Fruit fly (Drosophila melanogaster) whole organism, embryonic: ENCODE measurements around the gene Vha100-2.
A peak's percentile ranks its signal among the peaks of the same experiment; 100 is the strongest.

Source experiments
- BEAF-32 ChIP-seq: fragments of 200-800 bp; sonication (Bioruptor generic); optimal IDR thresholded peaks from 3 replicates; lab custom pipeline; 2017; ENCODE audit warnings: missing biosample characterization, missing genetic modification characterization, mild to moderate bottlenecking, moderate library complexity, missing genetic modification reagents
- Blimp-1 ChIP-seq: fragments of 200-800 bp; sonication (Bioruptor generic); optimal IDR thresholded peaks from 3 replicates; lab custom pipeline; 2018; ENCODE audit warnings: missing biosample characterization, missing genetic modification characterization, mild to moderate bottlenecking, moderate library complexity, missing genetic modification reagents
- CG10462 ChIP-seq: fragments of 200-800 bp; sonication (Bioruptor generic); optimal IDR thresholded peaks from 2 replicates; lab custom pipeline; 2016; ENCODE audit warnings: missing biosample characterization, missing genetic modification characterization
- CG10543 ChIP-seq: fragments of 200-800 bp; sonication (Bioruptor generic); optimal IDR thresholded peaks from 3 replicates; lab custom pipeline; 2017; ENCODE audit warnings: missing biosample characterization, mild to moderate bottlenecking, missing genetic modification characterization, moderate library complexity
- CG10565 ChIP-seq: fragments of 200-800 bp; sonication (Bioruptor generic); optimal IDR thresholded peaks from 3 replicates; lab custom pipeline; 2016; ENCODE audit warnings: missing biosample characterization, mild to moderate bottlenecking, missing genetic modification characterization
- CG11695 ChIP-seq: fragments of 200-800 bp; sonication (Bioruptor generic); IDR thresholded peaks from 3 replicates; pipeline ENCODE4 v1.3.6; 2022; ENCODE audit warnings: missing biosample characterization, missing genetic modification characterization
- CG11696 ChIP-seq: fragments of 200-800 bp; sonication (Bioruptor generic); IDR thresholded peaks from 2 replicates; pipeline ENCODE4 v1.3.6; 2022; ENCODE audit warnings: missing biosample characterization, missing genetic modification characterization
- CG11723 ChIP-seq: fragments of 200-800 bp; sonication (Bioruptor generic); optimal IDR thresholded peaks from 2 replicates; lab custom pipeline; 2017; ENCODE audit warnings: missing biosample characterization, mild to moderate bottlenecking, missing genetic modification characterization
- CG12299 ChIP-seq: fragments of 200-800 bp; sonication (Bioruptor generic); optimal IDR thresholded peaks from 2 replicates; lab custom pipeline; 2018; ENCODE audit warnings: missing biosample characterization, mild to moderate bottlenecking, missing genetic modification characterization
- CG13296 ChIP-seq: fragments of 200-800 bp; sonication (Bioruptor generic); optimal IDR thresholded peaks from 3 replicates; lab custom pipeline; 2018; ENCODE audit warnings: missing biosample characterization, mild to moderate bottlenecking, missing genetic modification characterization
- CG13624 ChIP-seq: fragments of 200-800 bp; sonication (Bioruptor generic); optimal IDR thresholded peaks from 2 replicates; lab custom pipeline; 2016; ENCODE audit warnings: missing biosample characterization, missing genetic modification characterization
- CG16779 ChIP-seq: fragments of 200-800 bp; sonication (Bioruptor generic); IDR thresholded peaks from 2 replicates; pipeline ENCODE4 v1.3.6; 2022; ENCODE audit warnings: missing biosample characterization, missing genetic modification characterization
- CG17186 ChIP-seq: fragments of 200-800 bp; sonication (Bioruptor generic); optimal IDR thresholded peaks from 3 replicates; lab custom pipeline; 2017; ENCODE audit warnings: missing biosample characterization, missing genetic modification reagents, missing genetic modification characterization
- CG30403 ChIP-seq: fragments of 200-800 bp; sonication (Bioruptor generic); optimal IDR thresholded peaks from 3 replicates; lab custom pipeline; 2016; ENCODE audit warnings: missing biosample characterization, missing genetic modification characterization
- CG3407 ChIP-seq: fragments of 200-800 bp; sonication (Bioruptor generic); optimal IDR thresholded peaks from 2 replicates; lab custom pipeline; 2018; ENCODE audit warnings: missing biosample characterization, mild to moderate bottlenecking, missing genetic modification characterization
- CG4730 ChIP-seq: fragments of 200-800 bp; sonication (Bioruptor generic); IDR thresholded peaks from 2 replicates; pipeline ENCODE4 v1.3.6; 2022; ENCODE audit warnings: missing biosample characterization, missing genetic modification characterization
- CG6791 ChIP-seq: fragments of 200-800 bp; sonication (Bioruptor generic); IDR thresholded peaks from 3 replicates; pipeline ENCODE4 v1.3.6; 2022; ENCODE audit warnings: missing biosample characterization, missing genetic modification characterization; ENCODE audit not compliant: partially characterized antibody
- CG7357 ChIP-seq: fragments of 200-800 bp; sonication (Bioruptor generic); IDR thresholded peaks from 3 replicates; pipeline ENCODE4 v1.3.6; 2022; ENCODE audit warnings: missing biosample characterization, missing genetic modification characterization
- CG7372 ChIP-seq: fragments of 200-800 bp; sonication (Bioruptor generic); IDR thresholded peaks from 2 replicates; pipeline ENCODE4 v1.3.6; 2022; ENCODE audit warnings: missing biosample characterization, missing genetic modification characterization
- CG8089 ChIP-seq: fragments of 200-800 bp; sonication (Bioruptor generic); optimal IDR thresholded peaks from 3 replicates; lab custom pipeline; 2016; ENCODE audit warnings: missing biosample characterization, missing genetic modification characterization
- CG8478 ChIP-seq: fragments of >200 bp; optimal IDR thresholded peaks from 2 replicates; lab custom pipeline; 2018
- CG9876 ChIP-seq: fragments of 200-800 bp; sonication (Bioruptor generic); optimal IDR thresholded peaks from 2 replicates; lab custom pipeline; 2016; ENCODE audit warnings: missing biosample characterization, missing genetic modification characterization
- Dad ChIP-seq: fragments of 200-800 bp; sonication (Bioruptor generic); optimal IDR thresholded peaks from 3 replicates; lab custom pipeline; 2016; ENCODE audit warnings: missing biosample characterization, missing genetic modification characterization
- Deaf1 ChIP-seq: fragments of 200-800 bp; optimal IDR thresholded peaks from 3 replicates; lab custom pipeline; 2019; ENCODE audit warnings: missing biosample characterization, mild to moderate bottlenecking, missing genetic modification characterization, moderate library complexity
- Fer1 ChIP-seq: fragments of 200-800 bp; sonication (Bioruptor generic); optimal IDR thresholded peaks from 2 replicates; lab custom pipeline; 2017; ENCODE audit warnings: missing biosample characterization, mild to moderate bottlenecking, missing genetic modification characterization
- Hr51 ChIP-seq, 2 experiments: fragments of 200-800 bp; sonication (Bioruptor generic); optimal IDR thresholded peaks; 2 replicates in 1 of 2; 3 replicates in 1 of 2; lab custom pipeline; 2016 to 2018; ENCODE audit warnings: missing biosample characterization in 2 of 2, missing genetic modification characterization in 2 of 2, mild to moderate bottlenecking in 1 of 2, moderate library complexity in 1 of 2
- Hsf ChIP-seq: fragments of 200-800 bp; sonication (Bioruptor generic); optimal IDR thresholded peaks from 3 replicates; lab custom pipeline; 2016; ENCODE audit warnings: missing biosample characterization, missing genetic modification characterization
- Nf-YB ChIP-seq: fragments of 200-800 bp; sonication (Bioruptor generic); optimal IDR thresholded peaks from 3 replicates; lab custom pipeline; 2019; ENCODE audit warnings: missing biosample characterization, mild to moderate bottlenecking, missing genetic modification characterization, moderate library complexity
- PHDP ChIP-seq: fragments of 200-800 bp; sonication (Bioruptor generic); optimal IDR thresholded peaks from 3 replicates; lab custom pipeline; 2018; ENCODE audit warnings: missing biosample characterization, mild to moderate bottlenecking, missing genetic modification characterization, moderate library complexity
- Rx ChIP-seq: fragments of 200-800 bp; sonication (Bioruptor generic); IDR thresholded peaks from 2 replicates; pipeline ENCODE4 v1.3.6; 2022; ENCODE audit warnings: missing biosample characterization, missing genetic modification characterization
- Sin3A ChIP-seq: fragments of >200 bp; optimal IDR thresholded peaks from 2 replicates; lab custom pipeline; 2018
- Taf1 ChIP-seq: fragments of 200-800 bp; sonication (Bioruptor generic); IDR thresholded peaks from 2 replicates; pipeline ENCODE4 v1.3.6; 2022; ENCODE audit warnings: missing biosample characterization, missing genetic modification characterization
- Usf ChIP-seq: fragments of 200-800 bp; sonication (Bioruptor generic); optimal IDR thresholded peaks from 2 replicates; lab custom pipeline; 2017; ENCODE audit warnings: missing genotype, missing biosample characterization, missing genetic modification characterization
- bbx ChIP-seq: fragments of 200-800 bp; sonication (Bioruptor generic); IDR thresholded peaks from 2 replicates; pipeline ENCODE4 v1.3.6; 2022; ENCODE audit warnings: missing biosample characterization, missing genetic modification characterization; ENCODE audit not compliant: partially characterized antibody
- dan ChIP-seq: fragments of 200-800 bp; sonication (Bioruptor generic); IDR thresholded peaks from 2 replicates; pipeline ENCODE4 v1.3.6; 2022; ENCODE audit warnings: missing biosample characterization, missing genetic modification characterization
- emc ChIP-seq: fragments of 200-800 bp; sonication (Bioruptor generic); optimal IDR thresholded peaks from 2 replicates; lab custom pipeline; 2016; ENCODE audit warnings: missing biosample characterization, missing genetic modification characterization
- fu2 ChIP-seq: fragments of 200-800 bp; sonication (Bioruptor generic); optimal IDR thresholded peaks from 2 replicates; lab custom pipeline; 2016; ENCODE audit warnings: missing biosample characterization, missing genetic modification characterization
- gfzf ChIP-seq: fragments of 200-800 bp; sonication (Bioruptor generic); optimal IDR thresholded peaks from 2 replicates; lab custom pipeline; 2016; ENCODE audit warnings: missing biosample characterization, mild to moderate bottlenecking, missing genetic modification characterization, moderate library complexity
- her ChIP-seq: fragments of 200-800 bp; sonication (Bioruptor generic); optimal IDR thresholded peaks from 2 replicates; lab custom pipeline; 2016; ENCODE audit warnings: missing biosample characterization, missing genetic modification characterization
- jing ChIP-seq: fragments of 200-800 bp; sonication (Bioruptor generic); optimal IDR thresholded peaks from 2 replicates; lab custom pipeline; 2018; ENCODE audit warnings: missing biosample characterization, mild to moderate bottlenecking, missing genetic modification characterization
- klu ChIP-seq: fragments of 200-800 bp; sonication (Bioruptor generic); IDR thresholded peaks from 2 replicates; pipeline ENCODE4 v1.3.6; 2022; ENCODE audit warnings: missing biosample characterization, missing genetic modification characterization
- lola ChIP-seq, 3 experiments: fragments of >200 bp in 2 of 3; fragments of 200-800 bp in 1 of 3; sonication (Bioruptor generic) in 1 of 3; optimal IDR thresholded peaks; 2 replicates each; lab custom pipeline; 2017 to 2019; ENCODE audit warnings: missing biosample characterization in 3 of 3, missing genetic modification characterization in 3 of 3, mild to moderate bottlenecking in 1 of 3, moderate library complexity in 1 of 3
- onecut ChIP-seq: fragments of 200-800 bp; sonication (Bioruptor generic); IDR thresholded peaks from 2 replicates; pipeline ENCODE4 v1.3.6; 2022; ENCODE audit warnings: missing biosample characterization, missing genetic modification characterization
- pros ChIP-seq: fragments of 200-800 bp; sonication (Bioruptor generic); optimal IDR thresholded peaks from 3 replicates; lab custom pipeline; 2019; ENCODE audit warnings: missing biosample characterization, mild to moderate bottlenecking, missing genetic modification characterization, moderate library complexity
- sc ChIP-seq, 3 experiments: fragments of >200 bp in 2 of 3; fragments of 200-800 bp in 1 of 3; sonication (Bioruptor generic) in 1 of 3; optimal IDR thresholded peaks; 2 replicates in 2 of 3; 3 replicates in 1 of 3; lab custom pipeline; 2017; ENCODE audit warnings: mild to moderate bottlenecking in 1 of 3, missing biosample characterization in 1 of 3, missing genetic modification characterization in 1 of 3, missing genetic modification reagents in 1 of 3
- tx ChIP-seq: fragments of 200-800 bp; sonication (Bioruptor generic); optimal IDR thresholded peaks from 2 replicates; lab custom pipeline; 2016; ENCODE audit warnings: missing biosample characterization, missing genetic modification characterization
- vnd ChIP-seq: fragments of 200-800 bp; sonication (Bioruptor generic); IDR thresholded peaks from 3 replicates; pipeline ENCODE4 v1.3.6; 2022; ENCODE audit warnings: missing biosample characterization, missing genetic modification characterization; ENCODE audit not compliant: partially characterized antibody
- wor ChIP-seq: fragments of 200-800 bp; sonication (Bioruptor generic); IDR thresholded peaks from 2 replicates; pipeline ENCODE4 v1.3.6; 2022; ENCODE audit warnings: missing biosample characterization, missing genetic modification characterization
- zfh1 ChIP-seq: fragments of 200-800 bp; sonication (Bioruptor generic); IDR thresholded peaks from 3 replicates; pipeline ENCODE4 v1.3.6; 2022; ENCODE audit warnings: missing biosample characterization, missing genetic modification characterization

The Vha100-2 gene

DNA sequence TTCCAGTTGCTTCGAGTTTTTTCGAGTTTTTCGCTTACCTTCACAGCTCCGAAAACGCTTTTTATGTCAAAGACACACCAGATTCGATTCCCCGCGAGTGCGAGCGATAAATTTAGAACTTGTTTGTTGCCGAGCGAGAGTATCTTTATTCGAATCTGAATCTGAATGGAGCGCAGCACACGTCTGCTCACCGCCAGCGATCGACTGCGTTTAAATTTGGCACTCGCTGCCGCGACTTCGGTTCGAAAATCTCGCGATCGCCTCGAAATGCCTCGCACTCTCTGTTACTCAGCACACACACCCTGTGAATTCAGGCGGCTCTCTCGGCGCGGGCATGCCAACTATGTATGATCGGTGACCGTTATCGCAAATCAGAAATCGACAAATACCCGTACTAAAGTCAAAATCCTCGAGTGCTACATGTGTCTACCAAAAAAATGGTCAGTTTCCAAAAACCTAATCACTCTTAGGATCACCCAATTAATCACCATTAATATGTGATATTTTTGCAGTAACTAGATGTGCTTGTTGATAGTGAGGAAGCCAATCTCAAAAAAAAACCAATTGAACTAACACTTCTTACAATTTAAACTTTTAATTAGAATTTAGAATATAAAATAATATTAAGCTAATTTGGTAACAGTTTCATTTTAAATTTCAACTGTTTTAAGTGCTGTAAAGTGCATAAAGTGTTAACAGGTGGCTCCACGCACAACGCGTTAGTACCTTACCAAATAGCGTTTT is at the start of gene Vha100-2 (continued):
- TF ChIP-seq fu2 (GFP tag; lab: Kevin White, UChicago) (no peak), Fer1 (GFP tag; lab: Kevin White, UChicago) (peak; percentile 37), lola (GFP tag; optimal IDR thresholded peaks at IDR 0.05; lab: Kevin White, UChicago) (no peak), CG11723 (GFP tag; lab: Kevin White, UChicago) (no peak), CG17186 (GFP tag; lab: Kevin White, UChicago) (peak; percentile 68), klu (GFP tag; lab: Robert Waterston, UW) (no peak), CG12299 (no peak), Sin3A (peak; percentile 52), Hr51 (GFP tag; optimal IDR thresholded peaks at IDR 0.05; lab: Kevin White, UChicago) (peak; percentile 27), jing (GFP tag; lab: Kevin White, UChicago) (no peak), tx (no peak), CG7372 (no peak), pros (no peak), CG16779 (GFP tag; lab: Robert Waterston, UW) (peak; percentile 53; the same call in 1 of the 2 replicates), bbx (GFP tag; lab: Robert Waterston, UW) (peak; percentile 71), Deaf1 (tag; lab: Kevin White, UChicago) (peak; percentile 92), Usf (GFP tag; lab: Kevin White, UChicago) (no peak), dan (GFP tag; lab: Robert Waterston, UW) (no peak), sc (optimal IDR thresholded peaks at IDR 0.05; lab: Kevin White, UChicago) (no peak), sc (GFP tag; optimal IDR thresholded peaks at IDR 0.05; lab: Kevin White, UChicago) (peak; percentile 4), CG30403 (GFP tag; lab: Kevin White, UChicago) (peak; percentile 56), onecut (0 out of 2 replicates have a peak, but pooled peaks have one; percentile 28), CG11696 (GFP tag; lab: Robert Waterston, UW) (no peak; the same call in 1 of the 2 replicates), CG13624 (GFP tag; lab: Kevin White, UChicago) (no peak), CG8478 (no peak), PHDP (tag; lab: Kevin White, UChicago) (peak; percentile 33), CG7357 (GFP tag; lab: Robert Waterston, UW) (no peak; the same call in 2 of the 3 replicates), Hsf (GFP tag; lab: Kevin White, UChicago) (no peak), Dad (GFP tag; lab: Kevin White, UChicago) (no peak), CG8089 (GFP tag; lab: Kevin White, UChicago) (no peak), CG6791 (GFP tag; lab: Robert Waterston, UW) (no peak), gfzf (GFP tag; lab: Kevin White, UChicago) (peak; percentile 91), BEAF-32 (GFP tag; lab: Kevin White, UChicago) (peak; percentile 45), Nf-YB (GFP tag; lab: Kevin White, UChicago) (peak; percentile 36), CG9876 (GFP tag; lab: Kevin White, UChicago) (no peak), her (GFP tag; lab: Kevin White, UChicago) (peak; percentile 52), vnd (GFP tag; lab: Robert Waterston, UW) (no peak), wor (GFP tag; lab: Robert Waterston, UW) (no peak), Rx (GFP tag; lab: Robert Waterston, UW) (no peak), CG11695 (peak; percentile 48; the same call in 1 of the 3 replicates), Blimp-1 (peak; percentile 7), CG10462 (GFP tag; lab: Kevin White, UChicago) (peak; percentile 3), CG4730 (GFP tag; lab: Robert Waterston, UW) (no peak), Taf1 (GFP tag; lab: Robert Waterston, UW) (no peak), zfh1 (GFP tag; lab: Robert Waterston, UW) (peak; percentile 23; the same call in 2 of the 3 replicates), emc (GFP tag; lab: Kevin White, UChicago) (no peak), CG10543 (GFP tag; lab: Kevin White, UChicago) (peak; percentile 86), CG10565 (no peak), CG13296 (GFP tag; lab: Kevin White, UChicago) (peak; percentile 56), CG3407 (GFP tag; lab: Kevin White, UChicago) (no peak)
